Worm (Caenorhabditis elegans): ENCODE measurements around the gene rpb-12.

DNA sequence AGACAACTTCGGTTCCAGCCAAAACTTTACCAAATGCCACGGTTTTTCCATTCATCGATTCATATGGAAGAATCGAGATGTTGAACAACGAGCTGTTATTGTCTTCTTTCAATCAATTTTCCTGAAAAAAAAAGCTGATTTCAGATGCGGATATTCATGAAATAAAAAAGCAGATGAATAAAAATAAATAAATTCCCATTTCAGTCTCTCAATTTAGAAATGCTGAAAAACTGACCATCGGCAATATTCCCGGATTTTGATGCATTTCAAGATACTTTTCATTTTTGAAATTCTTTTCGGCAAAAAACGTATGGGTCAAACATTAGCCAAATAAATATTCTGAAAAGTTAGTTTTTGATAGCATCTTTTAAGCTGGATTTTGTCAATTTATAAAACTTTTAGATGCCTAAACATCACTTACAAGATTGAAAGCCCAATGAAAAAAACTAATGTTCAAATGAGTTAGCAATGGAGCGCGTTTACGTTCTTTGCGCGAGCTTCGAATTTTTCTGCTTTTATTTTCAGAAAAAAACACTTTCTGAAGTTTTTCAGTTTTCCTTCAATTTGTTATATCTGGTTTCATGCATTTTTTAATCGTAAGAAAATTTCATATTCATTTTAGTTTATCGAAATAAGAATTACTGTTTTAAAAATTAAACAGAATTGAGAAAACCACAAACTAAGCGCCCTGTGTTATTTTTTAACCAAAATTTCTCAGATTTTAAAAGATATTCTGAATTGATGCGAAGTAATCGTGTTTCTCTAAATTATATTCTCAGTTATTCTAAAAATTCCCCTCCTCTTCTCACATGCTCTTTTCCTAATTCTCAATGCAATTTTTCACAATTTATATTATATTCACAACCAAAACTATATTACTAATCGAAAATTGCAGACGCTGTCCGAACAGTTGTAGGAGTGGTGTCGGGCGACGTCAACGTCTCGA, 42.3 kb downstream of the rpb-12 start, which contains the start of the genes C01F6.14 and fem-3:
- TF ChIP-seq ceh-13 (GFP tag; optimal IDR thresholded peaks at IDR 0.05) (no peak), tbx-11 (GFP tag; IDR thresholded peaks at IDR 0.05) (no peak), ama-1 (optimal IDR thresholded peaks at IDR 0.05) (no peak), F13C5.2 (tag; optimal IDR thresholded peaks at IDR 0.05) (no peak), ets-7 (tag; optimal IDR thresholded peaks at IDR 0.05) (no peak), B0310.2 (tag; optimal IDR thresholded peaks at IDR 0.05) (no peak), tbx-37 (GFP tag; conservative IDR thresholded peaks at IDR 0.05) (no peak), flt-1 (GFP tag; IDR thresholded peaks at IDR 0.05) (no peak), hmg-4 (GFP tag; optimal IDR thresholded peaks at IDR 0.05) (no peak), sea-1 (GFP tag; conservative IDR thresholded peaks at IDR 0.05) (no peak), ceh-36 (tag; optimal IDR thresholded peaks at IDR 0.05) (no peak), aly-1 (tag; optimal IDR thresholded peaks at IDR 0.05) (no peak), hmbx-1 (tag; optimal IDR thresholded peaks at IDR 0.05) (no peak)

Measured in whole organism, early embryonic.